Worm (Caenorhabditis elegans) whole organism, early embryonic: ENCODE data around the gene fbxa-206.

ENCODE experiments used
- F13C5.2 ChIP-seq: sonication (generic microtip); optimal IDR thresholded peaks from 2 replicates; lab custom pipeline; 2017; ENCODE audit warnings: mild to moderate bottlenecking, missing genetic modification characterization, inconsistent platforms, missing compliant biosample characterization
- aly-1 ChIP-seq: sonication (generic microtip); optimal IDR thresholded peaks from 2 replicates; lab custom pipeline; 2016; ENCODE audit warnings: missing genetic modification characterization, missing compliant biosample characterization
- ama-1 ChIP-seq: fragments of 150-350 bp; optimal IDR thresholded peaks from 2 replicates; lab custom pipeline; 2014
- ceh-36 ChIP-seq: sonication (generic microtip); optimal IDR thresholded peaks from 2 replicates; lab custom pipeline; 2016; ENCODE audit warnings: missing genetic modification characterization, inconsistent platforms, missing compliant biosample characterization
- hmbx-1 ChIP-seq: sonication (generic microtip); optimal IDR thresholded peaks from 2 replicates; lab custom pipeline; 2016; ENCODE audit warnings: mild to moderate bottlenecking, missing genetic modification characterization, missing compliant biosample characterization
- hnd-1 ChIP-seq: sonication (generic microtip); optimal IDR thresholded peaks from 2 replicates; lab custom pipeline; 2016; ENCODE audit warnings: missing genetic modification characterization, missing compliant biosample characterization
- sea-1 ChIP-seq: fragments of 200-800 bp; sonication (Bioruptor generic); conservative IDR thresholded peaks from 2 replicates; pipeline ENCODE4 v1.3.6; 2022; ENCODE audit warnings: missing genetic modification characterization, missing compliant biosample characterization
- tbx-11 ChIP-seq: fragments of 200-800 bp; sonication (Bioruptor generic); IDR thresholded peaks from 2 replicates; pipeline ENCODE4 v1.3.6; 2022; ENCODE audit warnings: missing genetic modification characterization, missing compliant biosample characterization
- tra-4 ChIP-seq: sonication (generic microtip); optimal IDR thresholded peaks from 2 replicates; lab custom pipeline; 2017; ENCODE audit warnings: missing genetic modification characterization, missing compliant biosample characterization

- TF ChIP-seq F13C5.2 (tag; lab: Kevin White, UChicago) (no peak), sea-1 (GFP tag; lab: Robert Waterston, UW) (no peak), ama-1 (lab: Kevin White, UChicago) (no peak), hmbx-1 (no peak), aly-1 (tag; lab: Kevin White, UChicago) (no peak), hnd-1 (no peak), tra-4 (tag; lab: Kevin White, UChicago) (no peak), tbx-11 (GFP tag; lab: Robert Waterston, UW) (no peak), ceh-36 (no peak)
Measured at ce11 chrV:16911934-16912333, 6.3 kb downstream of the fbxa-206 start, which contains the start of gene nhr-116.
